Fruit fly (Drosophila melanogaster) whole organism, embryonic: Measurements from ENCODE around the gene Fum1.

ENCODE experiments used
- ATbp ChIP-seq: fragments of 200-800 bp; sonication (Bioruptor generic); optimal IDR thresholded peaks from 2 replicates; lab custom pipeline; 2017; ENCODE audit warnings: missing biosample characterization, mild to moderate bottlenecking, missing genetic modification characterization, missing genetic modification reagents
- Adf1 ChIP-seq: fragments of 200-800 bp; sonication (Bioruptor generic); IDR thresholded peaks from 2 replicates; pipeline ENCODE4 v1.3.6; 2022; ENCODE audit warnings: missing biosample characterization, missing genetic modification characterization
- Atf6 ChIP-seq: fragments of 200-800 bp; sonication (Bioruptor generic); IDR thresholded peaks from 2 replicates; pipeline ENCODE4 v1.3.6; 2022; ENCODE audit warnings: missing biosample characterization, missing genetic modification characterization
- Blimp-1 ChIP-seq: fragments of 200-800 bp; sonication (Bioruptor generic); optimal IDR thresholded peaks from 3 replicates; lab custom pipeline; 2018; ENCODE audit warnings: missing biosample characterization, missing genetic modification characterization, mild to moderate bottlenecking, moderate library complexity, missing genetic modification reagents
- CG10147 ChIP-seq: fragments of 200-800 bp; sonication (Bioruptor generic); optimal IDR thresholded peaks from 2 replicates; lab custom pipeline; 2019; ENCODE audit warnings: missing biosample characterization, mild to moderate bottlenecking, missing genetic modification characterization, moderate library complexity
- CG10209 ChIP-seq: fragments of 200-800 bp; sonication (Bioruptor generic); optimal IDR thresholded peaks from 3 replicates; lab custom pipeline; 2017; ENCODE audit warnings: missing biosample characterization, mild to moderate bottlenecking, missing genetic modification characterization, missing genetic modification reagents
- CG11696 ChIP-seq: fragments of 200-800 bp; sonication (Bioruptor generic); IDR thresholded peaks from 2 replicates; pipeline ENCODE4 v1.3.6; 2022; ENCODE audit warnings: missing biosample characterization, missing genetic modification characterization
- CG12942 ChIP-seq: fragments of 200-800 bp; sonication (Bioruptor generic); optimal IDR thresholded peaks from 3 replicates; lab custom pipeline; 2016; ENCODE audit warnings: missing biosample characterization, missing genetic modification characterization
- CG15073 ChIP-seq: fragments of 200-800 bp; sonication (Bioruptor generic); optimal IDR thresholded peaks from 2 replicates; lab custom pipeline; 2016; ENCODE audit warnings: missing biosample characterization, missing genetic modification characterization
- CG17829 ChIP-seq: fragments of 200-800 bp; optimal IDR thresholded peaks from 2 replicates; lab custom pipeline; 2019; ENCODE audit warnings: missing biosample characterization, mild to moderate bottlenecking, missing genetic modification characterization, moderate library complexity
- CG18262 ChIP-seq: fragments of 200-800 bp; optimal IDR thresholded peaks from 3 replicates; lab custom pipeline; 2019; ENCODE audit warnings: missing biosample characterization, mild to moderate bottlenecking, missing genetic modification characterization, moderate library complexity
- CG18764 ChIP-seq: fragments of 200-800 bp; sonication (Bioruptor generic); optimal IDR thresholded peaks from 3 replicates; lab custom pipeline; 2016; ENCODE audit warnings: missing biosample characterization, missing genetic modification characterization
- CG2875 ChIP-seq: fragments of 200-800 bp; sonication (Bioruptor generic); optimal IDR thresholded peaks from 2 replicates; lab custom pipeline; 2017; ENCODE audit warnings: missing biosample characterization, mild to moderate bottlenecking, missing genetic modification characterization, missing genetic modification reagents
- CG3065 ChIP-seq: fragments of 200-800 bp; sonication (Bioruptor generic); optimal IDR thresholded peaks from 2 replicates; lab custom pipeline; 2016; ENCODE audit warnings: missing biosample characterization, missing genetic modification characterization
- CG31224 ChIP-seq: fragments of 200-800 bp; sonication (Bioruptor generic); IDR thresholded peaks from 2 replicates; pipeline ENCODE4 v1.3.6; 2022; ENCODE audit warnings: missing biosample characterization, missing genetic modification characterization
- CG31365 ChIP-seq: fragments of 200-800 bp; sonication (Bioruptor generic); optimal IDR thresholded peaks from 2 replicates; lab custom pipeline; 2018; ENCODE audit warnings: missing biosample characterization, mild to moderate bottlenecking, missing genetic modification characterization
- CG31441 ChIP-seq: fragments of 200-800 bp; sonication (Bioruptor generic); IDR thresholded peaks from 2 replicates; pipeline ENCODE4 v1.3.6; 2022; ENCODE audit warnings: missing biosample characterization, missing genetic modification characterization
- CG33213 ChIP-seq: fragments of 200-800 bp; sonication (Bioruptor generic); optimal IDR thresholded peaks from 3 replicates; lab custom pipeline; 2016; ENCODE audit warnings: missing biosample characterization, missing genetic modification characterization
- CG3407 ChIP-seq: fragments of 200-800 bp; sonication (Bioruptor generic); optimal IDR thresholded peaks from 2 replicates; lab custom pipeline; 2018; ENCODE audit warnings: missing biosample characterization, mild to moderate bottlenecking, missing genetic modification characterization
- CG4617 ChIP-seq: fragments of 200-800 bp; sonication (Bioruptor generic); optimal IDR thresholded peaks from 3 replicates; lab custom pipeline; 2016; ENCODE audit warnings: missing biosample characterization, missing genetic modification characterization, borderline replicate concordance
- CG5180 ChIP-seq: fragments of 200-800 bp; sonication (Bioruptor generic); optimal IDR thresholded peaks from 3 replicates; lab custom pipeline; 2017; ENCODE audit warnings: missing biosample characterization, missing genetic modification characterization, mild to moderate bottlenecking, moderate library complexity, missing genetic modification reagents
- CG7271 ChIP-seq: fragments of 200-800 bp; sonication (Bioruptor generic); optimal IDR thresholded peaks from 2 replicates; lab custom pipeline; 2018; ENCODE audit warnings: missing biosample characterization, mild to moderate bottlenecking, missing genetic modification characterization, moderate library complexity
- CG7987 ChIP-seq: fragments of 200-800 bp; sonication (Bioruptor generic); optimal IDR thresholded peaks from 2 replicates; lab custom pipeline; 2018; ENCODE audit warnings: missing biosample characterization, mild to moderate bottlenecking, missing genetic modification characterization, moderate library complexity
- CG9609 ChIP-seq: fragments of 200-800 bp; sonication (Bioruptor generic); optimal IDR thresholded peaks from 3 replicates; lab custom pipeline; 2016; ENCODE audit warnings: missing biosample characterization, missing genetic modification characterization
- Dref ChIP-seq: fragments of 200-800 bp; sonication (Bioruptor generic); IDR thresholded peaks from 2 replicates; pipeline ENCODE4 v1.3.6; 2022; ENCODE audit warnings: missing biosample characterization, missing genetic modification characterization
- GATAe ChIP-seq: fragments of 200-800 bp; sonication (Bioruptor generic); conservative IDR thresholded peaks from 2 replicates; pipeline ENCODE4 v1.3.6; 2022; ENCODE audit warnings: missing biosample characterization, missing genetic modification characterization
- MBD-R2 ChIP-seq: fragments of 200-800 bp; sonication (Bioruptor generic); IDR thresholded peaks from 2 replicates; pipeline ENCODE4 v1.3.6; 2022; ENCODE audit warnings: missing biosample characterization, missing genetic modification characterization
- MESR4 ChIP-seq: fragments of 200-800 bp; sonication (Bioruptor generic); optimal IDR thresholded peaks from 2 replicates; lab custom pipeline; 2018; ENCODE audit warnings: missing biosample characterization, mild to moderate bottlenecking, missing genetic modification characterization, moderate library complexity
- MTF-1 ChIP-seq: fragments of 200-800 bp; sonication (Bioruptor generic); optimal IDR thresholded peaks from 2 replicates; lab custom pipeline; 2018; ENCODE audit warnings: missing biosample characterization, mild to moderate bottlenecking, missing genetic modification characterization, borderline replicate concordance
- Myb ChIP-seq: fragments of 200-800 bp; sonication (Bioruptor generic); optimal IDR thresholded peaks from 2 replicates; lab custom pipeline; 2016; ENCODE audit warnings: missing biosample characterization, missing genetic modification characterization
- NC2α ChIP-seq: fragments of 200-800 bp; sonication (Bioruptor generic); optimal IDR thresholded peaks from 2 replicates; lab custom pipeline; 2016; ENCODE audit warnings: missing biosample characterization, missing genetic modification characterization
- Tbp ChIP-seq: fragments of >200 bp; optimal IDR thresholded peaks from 2 replicates; lab custom pipeline; 2018; ENCODE audit warnings: missing biosample characterization, missing genetic modification characterization
- YL-1 ChIP-seq: fragments of 200-800 bp; sonication (Bioruptor generic); optimal IDR thresholded peaks from 3 replicates; lab custom pipeline; 2017; ENCODE audit warnings: missing biosample characterization, mild to moderate bottlenecking, missing genetic modification characterization
- abd-A ChIP-seq: fragments of 200-800 bp; sonication (Bioruptor generic); optimal IDR thresholded peaks from 3 replicates; lab custom pipeline; 2019; ENCODE audit warnings: missing biosample characterization, mild to moderate bottlenecking, missing genetic modification characterization, moderate library complexity
- ara ChIP-seq: fragments of 200-800 bp; sonication (Bioruptor generic); IDR thresholded peaks from 2 replicates; pipeline ENCODE4 v1.3.6; 2022; ENCODE audit warnings: missing biosample characterization, missing genetic modification characterization
- esg ChIP-seq: fragments of 200-800 bp; sonication (Bioruptor generic); conservative IDR thresholded peaks from 2 replicates; pipeline ENCODE4 v1.3.6; 2022; ENCODE audit warnings: missing biosample characterization, missing genetic modification characterization
- gcm ChIP-seq: fragments of 200-800 bp; sonication (Bioruptor generic); optimal IDR thresholded peaks from 2 replicates; lab custom pipeline; 2019; ENCODE audit warnings: missing biosample characterization, mild to moderate bottlenecking, missing genetic modification characterization, moderate library complexity
- gro ChIP-seq: fragments of 200-800 bp; sonication (Bioruptor generic); optimal IDR thresholded peaks from 2 replicates; lab custom pipeline; 2016; ENCODE audit warnings: missing biosample characterization, missing genetic modification characterization
- her ChIP-seq: fragments of 200-800 bp; sonication (Bioruptor generic); optimal IDR thresholded peaks from 2 replicates; lab custom pipeline; 2016; ENCODE audit warnings: missing biosample characterization, missing genetic modification characterization
- jing ChIP-seq: fragments of 200-800 bp; sonication (Bioruptor generic); optimal IDR thresholded peaks from 2 replicates; lab custom pipeline; 2018; ENCODE audit warnings: missing biosample characterization, mild to moderate bottlenecking, missing genetic modification characterization
- luna ChIP-seq: fragments of 200-800 bp; sonication (Bioruptor generic); optimal IDR thresholded peaks from 2 replicates; lab custom pipeline; 2016; ENCODE audit warnings: missing biosample characterization, missing genetic modification characterization
- p53 ChIP-seq: fragments of 200-800 bp; sonication (Bioruptor generic); optimal IDR thresholded peaks from 2 replicates; lab custom pipeline; 2016; ENCODE audit warnings: missing biosample characterization, missing genetic modification characterization
- sens-2 ChIP-seq: fragments of 200-800 bp; sonication (Bioruptor generic); IDR thresholded peaks from 2 replicates; pipeline ENCODE4 v1.3.6; 2022; ENCODE audit warnings: missing biosample characterization, missing genetic modification characterization
- shn ChIP-seq: fragments of 200-800 bp; sonication (Bioruptor generic); optimal IDR thresholded peaks from 3 replicates; lab custom pipeline; 2016; ENCODE audit warnings: missing biosample characterization, missing genetic modification characterization
- sob ChIP-seq: fragments of 200-800 bp; sonication (Bioruptor generic); IDR thresholded peaks from 2 replicates; pipeline ENCODE4 v1.3.6; 2022; ENCODE audit warnings: missing biosample characterization, missing genetic modification characterization
- ttk ChIP-seq: fragments of 200-800 bp; sonication (Bioruptor generic); IDR thresholded peaks from 2 replicates; pipeline ENCODE4 v2.1.2; 2022; ENCODE audit warnings: missing biosample characterization, missing genetic modification characterization
- unpg ChIP-seq: fragments of 200-800 bp; sonication (Bioruptor generic); optimal IDR thresholded peaks from 3 replicates; lab custom pipeline; 2018; ENCODE audit warnings: missing biosample characterization, mild to moderate bottlenecking, missing genetic modification characterization, moderate library complexity
- vfl ChIP-seq: fragments of 200-800 bp; sonication (Bioruptor generic); optimal IDR thresholded peaks from 2 replicates; lab custom pipeline; 2016; ENCODE audit warnings: missing biosample characterization, missing genetic modification characterization

Gene Fum1

DNA sequence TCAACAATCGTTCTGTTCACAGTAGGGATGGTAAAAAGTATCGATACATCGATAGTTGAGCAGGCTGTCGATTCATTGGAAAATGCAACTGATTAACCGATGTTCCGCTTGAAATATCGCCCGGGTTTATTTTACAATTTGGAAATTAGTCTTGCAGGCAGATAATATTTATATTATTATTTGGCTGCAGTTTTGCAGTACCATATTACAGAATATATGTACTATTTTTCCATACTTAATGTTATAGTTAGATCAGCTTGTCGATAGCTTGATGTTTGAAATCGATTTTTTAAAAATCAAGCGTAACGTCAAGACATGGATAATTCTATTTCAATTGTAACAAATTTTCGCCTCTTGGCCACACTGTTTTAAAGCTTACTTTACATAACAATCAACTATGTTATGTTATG lies 16.8 kb downstream of the Fum1 start, which contains the start of gene CG14442 (continued):
- peak; percentile 23 for TF ChIP-seq unpg (GFP tag; lab: Kevin White, UChicago)
- TF ChIP-seq shn (GFP tag; lab: Kevin White, UChicago): no peak
- 0 out of 2 replicates have a peak, but pooled peaks have one; percentile 29 for TF ChIP-seq sob (GFP tag; lab: Robert Waterston, UW)

DNA sequence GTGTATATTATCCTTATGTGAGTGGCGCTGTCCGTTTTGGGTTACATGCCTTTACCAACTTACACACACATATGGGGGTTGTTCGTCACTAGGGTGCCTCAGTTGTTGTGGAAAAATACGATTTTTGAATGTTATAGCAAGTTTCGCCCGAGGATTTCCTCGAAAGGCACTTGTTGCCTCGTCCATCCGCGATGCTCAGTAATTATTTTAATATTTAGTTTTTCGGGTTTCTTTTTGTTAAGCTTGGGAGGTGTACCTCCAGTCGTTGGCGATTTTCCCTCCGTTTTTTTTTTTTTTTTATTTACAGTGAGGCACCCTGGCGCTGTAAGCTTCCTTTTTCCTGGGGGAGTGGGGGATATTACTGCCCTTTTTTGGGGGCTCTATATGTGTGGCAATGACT lies 18.2 kb downstream of the Fum1 start:
- TF ChIP-seq unpg (GFP tag; lab: Kevin White, UChicago) (peak; percentile 75), Tbp (GFP tag; lab: Kevin White, UChicago) (no peak), CG18262 (peak; percentile 58), esg (GFP tag; lab: Robert Waterston, UW) (peak; percentile 59), CG9609 (GFP tag; lab: Kevin White, UChicago) (peak; percentile 22), ara (GFP tag; lab: Robert Waterston, UW) (peak; percentile 65; the same call in 1 of the 2 replicates), CG10209 (GFP tag; lab: Kevin White, UChicago) (peak; percentile 53), CG7987 (GFP tag; lab: Kevin White, UChicago) (no peak), Myb (GFP tag; lab: Kevin White, UChicago) (peak; percentile 45), ATbp (GFP tag; lab: Kevin White, UChicago) (peak; percentile 66), gcm (GFP tag; lab: Kevin White, UChicago) (peak; percentile 58), YL-1 (GFP tag; lab: Kevin White, UChicago) (peak; percentile 4), CG33213 (no peak), CG31365 (tag; lab: Kevin White, UChicago) (no peak), GATAe (GFP tag; lab: Robert Waterston, UW) (no peak), Blimp-1 (GFP tag; lab: Kevin White, UChicago) (peak; percentile 63), CG12942 (GFP tag; lab: Kevin White, UChicago) (no peak), p53 (GFP tag; lab: Kevin White, UChicago) (no peak), CG15073 (GFP tag; lab: Kevin White, UChicago) (no peak), NC2α (no peak), Dref (GFP tag; lab: Robert Waterston, UW) (no peak), vfl (GFP tag; lab: Kevin White, UChicago) (peak; percentile 38), CG10147 (GFP tag; lab: Kevin White, UChicago) (peak; percentile 79), CG5180 (GFP tag; lab: Kevin White, UChicago) (peak; percentile 58), ttk (GFP tag; lab: Robert Waterston, UW) (peak; percentile 47; the same call in 1 of the 2 replicates), CG7271 (tag; lab: Kevin White, UChicago) (no peak), CG31441 (GFP tag; lab: Robert Waterston, UW) (peak; percentile 75), MBD-R2 (GFP tag; lab: Robert Waterston, UW) (peak; percentile 39; the same call in 1 of the 2 replicates), gro (GFP tag; lab: Kevin White, UChicago) (peak; percentile 79), sens-2 (peak; percentile 75), CG11696 (GFP tag; lab: Robert Waterston, UW) (no peak), CG18764 (GFP tag; lab: Kevin White, UChicago) (peak; percentile 8), Adf1 (GFP tag; lab: Robert Waterston, UW) (no peak), CG2875 (GFP tag; lab: Kevin White, UChicago) (peak; percentile 31), CG17829 (tag; lab: Kevin White, UChicago) (peak; percentile 53), luna (GFP tag; lab: Kevin White, UChicago) (no peak), jing (no peak), MESR4 (no peak), her (peak; percentile 44), CG3407 (GFP tag; lab: Kevin White, UChicago) (peak; percentile 16), abd-A (tag; lab: Kevin White, UChicago) (peak; percentile 61), CG4617 (GFP tag; lab: Kevin White, UChicago) (no peak), CG3065 (GFP tag; lab: Kevin White, UChicago) (no peak), Atf6 (GFP tag; lab: Robert Waterston, UW) (peak; percentile 87), CG31224 (GFP tag; lab: Robert Waterston, UW) (no peak), MTF-1 (GFP tag; lab: Kevin White, UChicago) (peak; percentile 47)
